Fruit fly (Drosophila melanogaster) whole organism, embryonic: ENCODE results near the gene CG8369.

Experiments
- Aef1 ChIP-seq: fragments of 200-800 bp; sonication (Bioruptor generic); IDR thresholded peaks from 3 replicates; pipeline ENCODE4 v1.3.6; 2022; ENCODE audit warnings: missing biosample characterization, missing genetic modification characterization
- B-H1 ChIP-seq: fragments of 200-800 bp; sonication (Bioruptor generic); IDR thresholded peaks from 3 replicates; pipeline ENCODE4 v1.3.6; 2022; ENCODE audit warnings: missing biosample characterization, missing genetic modification characterization
- CG10209 ChIP-seq: fragments of 200-800 bp; sonication (Bioruptor generic); optimal IDR thresholded peaks from 3 replicates; lab custom pipeline; 2017; ENCODE audit warnings: missing biosample characterization, mild to moderate bottlenecking, missing genetic modification characterization, missing genetic modification reagents
- CG10462 ChIP-seq: fragments of 200-800 bp; sonication (Bioruptor generic); optimal IDR thresholded peaks from 2 replicates; lab custom pipeline; 2016; ENCODE audit warnings: missing biosample characterization, missing genetic modification characterization
- CG10979 ChIP-seq: fragments of 200-800 bp; sonication (Bioruptor generic); optimal IDR thresholded peaks from 2 replicates; lab custom pipeline; 2018; ENCODE audit warnings: missing biosample characterization, mild to moderate bottlenecking, missing genetic modification characterization, moderate library complexity
- CG12236 ChIP-seq: fragments of 200-800 bp; sonication (Bioruptor generic); optimal IDR thresholded peaks from 2 replicates; lab custom pipeline; 2016; ENCODE audit warnings: missing biosample characterization, missing genetic modification characterization
- CG12299 ChIP-seq: fragments of 200-800 bp; sonication (Bioruptor generic); optimal IDR thresholded peaks from 2 replicates; lab custom pipeline; 2018; ENCODE audit warnings: missing biosample characterization, mild to moderate bottlenecking, missing genetic modification characterization
- CG13775 ChIP-seq: fragments of 200-800 bp; sonication (Bioruptor generic); optimal IDR thresholded peaks from 3 replicates; lab custom pipeline; 2017; ENCODE audit warnings: missing biosample characterization, mild to moderate bottlenecking, missing genetic modification characterization
- CG14965 ChIP-seq: fragments of 200-800 bp; sonication (Bioruptor generic); optimal IDR thresholded peaks from 2 replicates; lab custom pipeline; 2016; ENCODE audit warnings: missing biosample characterization, missing genetic modification characterization, borderline replicate concordance
- CG2889 ChIP-seq: fragments of 200-800 bp; sonication (Bioruptor generic); IDR thresholded peaks from 3 replicates; pipeline ENCODE4 v1.3.6; 2022; ENCODE audit warnings: missing biosample characterization, missing genetic modification characterization
- CG30020 ChIP-seq: fragments of 200-800 bp; optimal IDR thresholded peaks from 2 replicates; lab custom pipeline; 2019; ENCODE audit warnings: missing biosample characterization, mild to moderate bottlenecking, missing genetic modification characterization, moderate library complexity
- CG34224 ChIP-seq: fragments of 200-800 bp; sonication (Bioruptor generic); IDR thresholded peaks from 3 replicates; pipeline ENCODE4 v1.3.6; 2022; ENCODE audit warnings: missing biosample characterization, missing genetic modification characterization; ENCODE audit not compliant: partially characterized antibody
- CG34376 ChIP-seq: fragments of 200-800 bp; sonication (Bioruptor generic); optimal IDR thresholded peaks from 2 replicates; lab custom pipeline; 2018; ENCODE audit warnings: missing biosample characterization, mild to moderate bottlenecking, missing genetic modification characterization
- CG6791 ChIP-seq: fragments of 200-800 bp; sonication (Bioruptor generic); IDR thresholded peaks from 3 replicates; pipeline ENCODE4 v1.3.6; 2022; ENCODE audit warnings: missing biosample characterization, missing genetic modification characterization; ENCODE audit not compliant: partially characterized antibody
- CG6813 ChIP-seq: fragments of 200-800 bp; sonication (Bioruptor generic); optimal IDR thresholded peaks from 2 replicates; lab custom pipeline; 2017; ENCODE audit warnings: missing biosample characterization, missing genetic modification characterization, mild to moderate bottlenecking, moderate library complexity, missing genetic modification reagents
- CG8944 ChIP-seq: fragments of 200-800 bp; sonication (Bioruptor generic); optimal IDR thresholded peaks from 3 replicates; lab custom pipeline; 2016; ENCODE audit warnings: missing biosample characterization, missing genetic modification characterization
- Doc2 ChIP-seq: fragments of 200-800 bp; sonication (Bioruptor generic); IDR thresholded peaks from 2 replicates; pipeline ENCODE4 v1.3.6; 2022; ENCODE audit warnings: missing biosample characterization, missing genetic modification characterization
- E2f1 ChIP-seq: fragments of 200-800 bp; sonication (Bioruptor generic); IDR thresholded peaks from 2 replicates; pipeline ENCODE4 v1.3.6; 2022; ENCODE audit warnings: missing biosample characterization, missing genetic modification characterization
- HLH3B ChIP-seq: fragments of 200-800 bp; sonication (Bioruptor generic); IDR thresholded peaks from 2 replicates; pipeline ENCODE4 v1.3.6; 2022; ENCODE audit warnings: missing biosample characterization, missing genetic modification characterization
- Hr51 ChIP-seq, 2 experiments: fragments of 200-800 bp; sonication (Bioruptor generic); optimal IDR thresholded peaks; 2 replicates in 1 of 2; 3 replicates in 1 of 2; lab custom pipeline; 2016 to 2018; ENCODE audit warnings: missing biosample characterization in 2 of 2, missing genetic modification characterization in 2 of 2, mild to moderate bottlenecking in 1 of 2, moderate library complexity in 1 of 2
- Meics ChIP-seq: fragments of 200-800 bp; sonication (Bioruptor generic); optimal IDR thresholded peaks from 2 replicates; lab custom pipeline; 2017; ENCODE audit warnings: missing biosample characterization, mild to moderate bottlenecking, missing genetic modification characterization
- Mes4 ChIP-seq: fragments of 200-800 bp; sonication (Bioruptor generic); optimal IDR thresholded peaks from 2 replicates; lab custom pipeline; 2016; ENCODE audit warnings: missing biosample characterization, missing genetic modification characterization
- NC2β ChIP-seq: fragments of 200-800 bp; sonication (Bioruptor generic); optimal IDR thresholded peaks from 2 replicates; lab custom pipeline; 2016; ENCODE audit warnings: missing biosample characterization, missing genetic modification characterization
- NFAT ChIP-seq: fragments of 200-800 bp; sonication (Bioruptor generic); IDR thresholded peaks from 2 replicates; pipeline ENCODE4 v1.3.6; 2022; ENCODE audit warnings: missing biosample characterization, missing genetic modification characterization
- Opbp ChIP-seq: fragments of 200-800 bp; sonication (Bioruptor generic); IDR thresholded peaks from 3 replicates; pipeline ENCODE4 v1.3.6; 2022; ENCODE audit warnings: missing biosample characterization, missing genetic modification characterization; ENCODE audit not compliant: partially characterized antibody
- Sin3A ChIP-seq: fragments of >200 bp; optimal IDR thresholded peaks from 2 replicates; lab custom pipeline; 2018
- Sox102F ChIP-seq: fragments of 200-800 bp; sonication (Bioruptor generic); optimal IDR thresholded peaks from 2 replicates; lab custom pipeline; 2018; ENCODE audit warnings: missing biosample characterization, mild to moderate bottlenecking, missing genetic modification characterization, moderate library complexity
- Tbp ChIP-seq: fragments of >200 bp; optimal IDR thresholded peaks from 2 replicates; lab custom pipeline; 2018; ENCODE audit warnings: missing biosample characterization, missing genetic modification characterization
- al ChIP-seq: fragments of 200-800 bp; sonication (Bioruptor generic); IDR thresholded peaks from 2 replicates; pipeline ENCODE4 v1.3.6; 2022; ENCODE audit warnings: missing biosample characterization, missing genetic modification characterization
- cad ChIP-seq: fragments of >200 bp; optimal IDR thresholded peaks from 2 replicates; lab custom pipeline; 2017; ENCODE audit warnings: missing biosample characterization, missing genetic modification characterization
- dmrt99B ChIP-seq: fragments of 200-800 bp; sonication (Bioruptor generic); optimal IDR thresholded peaks from 2 replicates; lab custom pipeline; 2018; ENCODE audit warnings: missing biosample characterization, mild to moderate bottlenecking, missing genetic modification characterization, moderate library complexity
- ems ChIP-seq: fragments of 200-800 bp; sonication (Bioruptor generic); optimal IDR thresholded peaks from 3 replicates; lab custom pipeline; 2016; ENCODE audit warnings: missing biosample characterization, missing genetic modification characterization
- eyg ChIP-seq: fragments of 200-800 bp; sonication (Bioruptor generic); optimal IDR thresholded peaks from 3 replicates; lab custom pipeline; 2016; ENCODE audit warnings: missing biosample characterization, missing genetic modification characterization
- gce ChIP-seq: fragments of 200-800 bp; sonication (Bioruptor generic); IDR thresholded peaks from 3 replicates; pipeline ENCODE4 v1.3.6; 2022; ENCODE audit warnings: missing biosample characterization, missing genetic modification characterization
- lov ChIP-seq, 2 experiments: fragments of 200-800 bp in 1 of 2; fragments of >200 bp in 1 of 2; sonication (Bioruptor generic) in 1 of 2; IDR thresholded peaks in 1 of 2; optimal IDR thresholded peaks in 1 of 2; 2 replicates in 1 of 2; 3 replicates in 1 of 2; pipeline versions ENCODE4 v1.3.6 to Lab custom; 2017 to 2022; ENCODE audit warnings: missing biosample characterization in 1 of 2, missing genetic modification characterization in 1 of 2
- maf-S ChIP-seq: fragments of 200-800 bp; sonication (Bioruptor generic); optimal IDR thresholded peaks from 2 replicates; lab custom pipeline; 2016; ENCODE audit warnings: missing biosample characterization, missing genetic modification characterization
- nmo ChIP-seq: fragments of 200-800 bp; sonication (Bioruptor generic); optimal IDR thresholded peaks from 2 replicates; lab custom pipeline; 2018; ENCODE audit warnings: missing biosample characterization, mild to moderate bottlenecking, missing genetic modification characterization, moderate library complexity
- otp ChIP-seq: fragments of 200-800 bp; sonication (Bioruptor generic); IDR thresholded peaks from 3 replicates; pipeline ENCODE4, ENCODE4 v1.3.6; 2022; ENCODE audit warnings: missing biosample characterization, missing genetic modification characterization
- pb ChIP-seq: fragments of 200-800 bp; sonication (Bioruptor generic); optimal IDR thresholded peaks from 3 replicates; lab custom pipeline; 2016; ENCODE audit warnings: missing biosample characterization, missing genetic modification characterization
- prd ChIP-seq, 3 experiments: fragments of >200 bp in 2 of 3; fragments of 200-800 bp in 1 of 3; sonication (Bioruptor generic) in 1 of 3; optimal IDR thresholded peaks in 2 of 3; IDR thresholded peaks in 1 of 3; 2 replicates in 2 of 3; 3 replicates in 1 of 3; pipeline versions ENCODE4 v1.3.6 to Lab custom; 2017 to 2022; ENCODE audit warnings: missing biosample characterization in 1 of 3, missing genetic modification characterization in 1 of 3
- rib ChIP-seq: fragments of 200-800 bp; sonication (Bioruptor generic); IDR thresholded peaks from 2 replicates; pipeline ENCODE4 v1.3.6; 2022; ENCODE audit warnings: missing biosample characterization, missing genetic modification characterization
- schlank ChIP-seq: fragments of 200-800 bp; sonication (Bioruptor generic); optimal IDR thresholded peaks from 2 replicates; lab custom pipeline; 2018; ENCODE audit warnings: missing biosample characterization, mild to moderate bottlenecking, missing genetic modification characterization
- sim ChIP-seq: fragments of 200-800 bp; sonication (Bioruptor generic); IDR thresholded peaks from 2 replicates; pipeline ENCODE4 v1.3.6; 2022; ENCODE audit warnings: missing biosample characterization, missing genetic modification characterization
- sima ChIP-seq: fragments of 200-800 bp; sonication (Bioruptor generic); optimal IDR thresholded peaks from 2 replicates; lab custom pipeline; 2016; ENCODE audit warnings: missing biosample characterization, missing genetic modification characterization
- slp2 ChIP-seq: fragments of 200-800 bp; sonication (Bioruptor generic); optimal IDR thresholded peaks from 2 replicates; lab custom pipeline; 2016; ENCODE audit warnings: missing biosample characterization, missing genetic modification characterization
- sqz ChIP-seq: fragments of 200-800 bp; sonication (Bioruptor generic); optimal IDR thresholded peaks from 3 replicates; lab custom pipeline; 2018; ENCODE audit warnings: missing biosample characterization, mild to moderate bottlenecking, missing genetic modification characterization
- tgo ChIP-seq: fragments of 200-800 bp; sonication (Bioruptor generic); IDR thresholded peaks from 3 replicates; pipeline ENCODE4 v1.3.6; 2022; ENCODE audit warnings: missing biosample characterization, missing genetic modification characterization
- tin ChIP-seq: fragments of 200-800 bp; sonication (Bioruptor generic); optimal IDR thresholded peaks from 3 replicates; lab custom pipeline; 2016; ENCODE audit warnings: missing biosample characterization, missing genetic modification characterization
- tio ChIP-seq: fragments of 200-800 bp; sonication (Bioruptor generic); optimal IDR thresholded peaks from 2 replicates; lab custom pipeline; 2017; ENCODE audit warnings: missing biosample characterization, missing genetic modification characterization, inconsistent platforms

The CG8369 gene

dm6 chr3R:8846154-8846648 lies 24.4 kb downstream of the CG8369 start (continued):
- TF ChIP-seq eyg (GFP tag; lab: Kevin White, UChicago) (peak; percentile 39), gce (GFP tag; lab: Robert Waterston, UW) (peak; percentile 41; the same call in 2 of the 3 replicates), CG6791 (GFP tag; lab: Robert Waterston, UW) (peak; percentile 66; the same call in 2 of the 3 replicates), B-H1 (GFP tag; lab: Robert Waterston, UW) (no peak; the same call in 2 of the 3 replicates), otp (GFP tag; lab: Robert Waterston, UW) (peak; percentile 87), nmo (no peak), Aef1 (GFP tag; lab: Robert Waterston, UW) (no peak), slp2 (GFP tag; lab: Kevin White, UChicago) (peak; percentile 23), rib (GFP tag; lab: Robert Waterston, UW) (peak; percentile 50), tin (GFP tag; lab: Kevin White, UChicago) (peak; percentile 9), schlank (tag; lab: Kevin White, UChicago) (peak; percentile 76), dmrt99B (tag; lab: Kevin White, UChicago) (peak; percentile 43), CG12299 (tag; lab: Kevin White, UChicago) (peak; percentile 85), Mes4 (peak; percentile 61), ems (peak; percentile 22), sim (GFP tag; lab: Robert Waterston, UW) (0 out of 2 replicates have a peak, but pooled peaks have one; percentile 12), pb (GFP tag; lab: Kevin White, UChicago) (no peak), CG10979 (tag; lab: Kevin White, UChicago) (peak; percentile 36), Meics (GFP tag; lab: Kevin White, UChicago) (peak; percentile 70), Sin3A (lab: Kevin White, UChicago) (no peak), Sox102F (GFP tag; lab: Kevin White, UChicago) (peak; percentile 0), Opbp (peak; percentile 69), CG10462 (no peak), CG6813 (GFP tag; lab: Kevin White, UChicago) (peak; percentile 68), CG10209 (GFP tag; lab: Kevin White, UChicago) (peak; percentile 43), CG13775 (GFP tag; lab: Kevin White, UChicago) (peak; percentile 8), NFAT (GFP tag; lab: Robert Waterston, UW) (no peak), sqz (GFP tag; lab: Kevin White, UChicago) (peak; percentile 40), CG8944 (GFP tag; lab: Kevin White, UChicago) (no peak), Tbp (no peak), lov (optimal IDR thresholded peaks at IDR 0.05; lab: Kevin White, UChicago) (no peak), lov (GFP tag; IDR thresholded peaks at IDR 0.05; lab: Robert Waterston, UW) (peak; percentile 80; the same call in 2 of the 3 replicates), al (GFP tag; lab: Robert Waterston, UW) (no peak), CG30020 (tag; lab: Kevin White, UChicago) (no peak), Doc2 (no peak), HLH3B (GFP tag; lab: Robert Waterston, UW) (peak; percentile 57; the same call in 1 of the 2 replicates), sima (GFP tag; lab: Kevin White, UChicago) (peak; percentile 13), CG34376 (GFP tag; lab: Kevin White, UChicago) (peak; percentile 80), tgo (GFP tag; lab: Robert Waterston, UW) (peak; percentile 23; the same call in 1 of the 3 replicates), CG2889 (GFP tag; lab: Robert Waterston, UW) (no peak), tio (GFP tag; lab: Kevin White, UChicago) (no peak), prd (optimal IDR thresholded peaks at IDR 0.05; lab: Kevin White, UChicago) (no peak), prd (GFP tag; IDR thresholded peaks at IDR 0.05; lab: Robert Waterston, UW) (peak; percentile 46; the same call in 2 of the 3 replicates), CG34224 (peak; percentile 73; the same call in 2 of the 3 replicates), maf-S (GFP tag; lab: Kevin White, UChicago) (peak; percentile 59), NC2β (GFP tag; lab: Kevin White, UChicago) (peak; percentile 65), CG14965 (GFP tag; lab: Kevin White, UChicago) (no peak), E2f1 (GFP tag; lab: Robert Waterston, UW) (peak; percentile 8; the same call in 1 of the 2 replicates), CG12236 (GFP tag; lab: Kevin White, UChicago) (peak; percentile 34), Hr51 (GFP tag; optimal IDR thresholded peaks at IDR 0.05; lab: Kevin White, UChicago) (peak; percentile 23 to 35), cad (no peak)
